Fruit fly (Drosophila melanogaster): ENCODE measurements around the gene KrT95D.

The KrT95D gene

dm6 chr3R:23958091-23958838 is 73.4 kb downstream of the KrT95D start, which contains the start of the genes GluProRS and AP-1sigma (continued):
- peak; percentile 86 for TF ChIP-seq Opbp (GFP tag; IDR thresholded peaks at IDR 0.05; ENCODE audit: partially characterized antibody)
- TF ChIP-seq Aef1 (GFP tag; IDR thresholded peaks at IDR 0.05), result peak; percentile 95
- TF ChIP-seq br (optimal IDR thresholded peaks at IDR 0.05), result no peak
- peak; percentile 97 for TF ChIP-seq CG16813 (GFP tag; IDR thresholded peaks at IDR 0.05; ENCODE audit: partially characterized antibody)
- TF ChIP-seq luna (GFP tag; optimal IDR thresholded peaks at IDR 0.05), result peak; percentile 38
- peak; percentile 94 for TF ChIP-seq CG12659 (GFP tag; optimal IDR thresholded peaks at IDR 0.05)
- TF ChIP-seq slou (GFP tag; optimal IDR thresholded peaks at IDR 0.05), result peak; percentile 92
- peak; percentile 80 for TF ChIP-seq caup (GFP tag; optimal IDR thresholded peaks at IDR 0.05; ENCODE audit: severe bottlenecking)
- peak in 1 of 2 experiments; percentile 3 for TF ChIP-seq eve (GFP tag; optimal IDR thresholded peaks at IDR 0.05)
- peak; percentile 58 for TF ChIP-seq exex (tag; optimal IDR thresholded peaks at IDR 0.05)
- peak; percentile 79 for TF ChIP-seq Usf (GFP tag; optimal IDR thresholded peaks at IDR 0.05)
- TF ChIP-seq CG9609 (GFP tag; optimal IDR thresholded peaks at IDR 0.05), result peak; percentile 72
- peak; percentile 69 for TF ChIP-seq CG12299 (tag; optimal IDR thresholded peaks at IDR 0.05)
- peak; percentile 82 for TF ChIP-seq CG10267 (tag; optimal IDR thresholded peaks at IDR 0.05)
- TF ChIP-seq CG33213 (GFP tag; optimal IDR thresholded peaks at IDR 0.05), result peak; percentile 79
- peak; percentile 95 for TF ChIP-seq lilli (GFP tag; optimal IDR thresholded peaks at IDR 0.05)
- peak; percentile 90 for TF ChIP-seq pho (GFP tag; optimal IDR thresholded peaks at IDR 0.05)
- peak; percentile 86 for TF ChIP-seq Dad (GFP tag; optimal IDR thresholded peaks at IDR 0.05)
- TF ChIP-seq CG17328 (GFP tag; IDR thresholded peaks at IDR 0.05), result peak; percentile 95
- TF ChIP-seq CG1233 (GFP tag; optimal IDR thresholded peaks at IDR 0.05), result peak; percentile 83
- peak; percentile 91 for TF ChIP-seq CG31224 (GFP tag; IDR thresholded peaks at IDR 0.05)
- peak; percentile 84 for TF ChIP-seq fd3F (GFP tag; optimal IDR thresholded peaks at IDR 0.05)
- TF ChIP-seq CG2875 (GFP tag; optimal IDR thresholded peaks at IDR 0.05), result peak; percentile 60
- TF ChIP-seq dimm (GFP tag; IDR thresholded peaks at IDR 0.05), result peak; percentile 75
- TF ChIP-seq h (optimal IDR thresholded peaks at IDR 0.05), result no peak
- TF ChIP-seq CG9797 (GFP tag; optimal IDR thresholded peaks at IDR 0.05), result peak; percentile 27
- TF ChIP-seq ems (GFP tag; optimal IDR thresholded peaks at IDR 0.05), result peak; percentile 87
- peak; percentile 91 for TF ChIP-seq yki (optimal IDR thresholded peaks at IDR 0.05)
- TF ChIP-seq CG2199 (GFP tag; IDR thresholded peaks at IDR 0.05), result peak; percentile 92
- peak; percentile 76 for TF ChIP-seq Spps (tag; optimal IDR thresholded peaks at IDR 0.05)
- peak; percentile 86 for TF ChIP-seq HLH54F (GFP tag; optimal IDR thresholded peaks at IDR 0.05)
- peak; percentile 58 for TF ChIP-seq Jarid2 (GFP tag; optimal IDR thresholded peaks at IDR 0.05)
- TF ChIP-seq grn (GFP tag; optimal IDR thresholded peaks at IDR 0.05), result peak; percentile 56
- TF ChIP-seq CG18764 (GFP tag; optimal IDR thresholded peaks at IDR 0.05), result peak; percentile 88
- TF ChIP-seq z (GFP tag; IDR thresholded peaks at IDR 0.05), result 0 out of 3 replicates have a peak, but pooled peaks have one; percentile 53
- TF ChIP-seq cad (GFP tag; optimal IDR thresholded peaks at IDR 0.05), result no peak
- TF ChIP-seq CG8359 (GFP tag; optimal IDR thresholded peaks at IDR 0.05; ENCODE audit: borderline replicate concordance), result peak; percentile 58
- peak; percentile 93 for TF ChIP-seq CG9727 (GFP tag; optimal IDR thresholded peaks at IDR 0.05)
- peak; percentile 85; the same call in 1 of the 2 replicates for TF ChIP-seq CG31441 (GFP tag; IDR thresholded peaks at IDR 0.05)
- peak; percentile 96 for TF ChIP-seq CG3847 (GFP tag; IDR thresholded peaks at IDR 0.05)
- TF ChIP-seq BEAF-32 (GFP tag; optimal IDR thresholded peaks at IDR 0.05), result peak; percentile 94
- peak; percentile 80 for TF ChIP-seq Camta (GFP tag; optimal IDR thresholded peaks at IDR 0.05)
- TF ChIP-seq schlank (tag; optimal IDR thresholded peaks at IDR 0.05), result peak; percentile 59
- TF ChIP-seq Xbp1 (GFP tag; optimal IDR thresholded peaks at IDR 0.05), result peak; percentile 95
- peak; percentile 52 for TF ChIP-seq gro (GFP tag; optimal IDR thresholded peaks at IDR 0.05)
- peak; percentile 87 for TF ChIP-seq dmrt99B (tag; optimal IDR thresholded peaks at IDR 0.05)
- TF ChIP-seq zfh2 (GFP tag; optimal IDR thresholded peaks at IDR 0.05), result peak; percentile 92
- TF ChIP-seq CG10979 (tag; optimal IDR thresholded peaks at IDR 0.05), result peak; percentile 84
- TF ChIP-seq CG30431 (GFP tag; optimal IDR thresholded peaks at IDR 0.05), result peak; percentile 88
- TF ChIP-seq btn (GFP tag; optimal IDR thresholded peaks at IDR 0.05), result peak; percentile 42

Data from whole organism, embryonic.